Fruit fly (Drosophila melanogaster): ENCODE results near the gene Task7.

The Task7 gene

dm6 chr3R:9418373-9419299 is 6.5 kb upstream of the Task7 start (continued):
- TF ChIP-seq CG1647 (GFP tag; optimal IDR thresholded peaks at IDR 0.05) = no peak

- TF ChIP-seq mirr (GFP tag; optimal IDR thresholded peaks at IDR 0.05) (peak; percentile 35), CG11398 (GFP tag; optimal IDR thresholded peaks at IDR 0.05) (no peak), sug (tag; optimal IDR thresholded peaks at IDR 0.05) (peak; percentile 51), usp (GFP tag; optimal IDR thresholded peaks at IDR 0.05) (no peak), lmd (GFP tag; IDR thresholded peaks at IDR 0.05) (no peak), tll (GFP tag; optimal IDR thresholded peaks at IDR 0.05) (no peak), CG32532 (GFP tag; IDR thresholded peaks at IDR 0.05) (no peak), cas (GFP tag; IDR thresholded peaks at IDR 0.05) (no peak), Fer3 (tag; optimal IDR thresholded peaks at IDR 0.05) (peak; percentile 27), CG11093 (GFP tag; IDR thresholded peaks at IDR 0.05) (no peak), nerfin-1 (tag; optimal IDR thresholded peaks at IDR 0.05) (peak; percentile 98), tna (GFP tag; IDR thresholded peaks at IDR 0.05; ENCODE audit: partially characterized antibody) (no peak), PHDP (tag; optimal IDR thresholded peaks at IDR 0.05) (no peak), CG16815 (GFP tag; optimal IDR thresholded peaks at IDR 0.05) (no peak), ewg (GFP tag; optimal IDR thresholded peaks at IDR 0.05) (no peak), gsb-n (tag; optimal IDR thresholded peaks at IDR 0.05) (no peak), zfh2 (GFP tag; optimal IDR thresholded peaks at IDR 0.05) (peak; percentile 24), scrt (GFP tag; optimal IDR thresholded peaks at IDR 0.05) (peak; percentile 44), CG8924 (tag; optimal IDR thresholded peaks at IDR 0.05) (peak; percentile 61), cg (GFP tag; optimal IDR thresholded peaks at IDR 0.05) (peak; percentile 83), CG17361 (GFP tag; IDR thresholded peaks at IDR 0.05) (no peak), CG10366 (GFP tag; IDR thresholded peaks at IDR 0.05) (no peak), CG11504 (tag; optimal IDR thresholded peaks at IDR 0.05) (no peak), CG3838 (GFP tag; optimal IDR thresholded peaks at IDR 0.05) (no peak), CG8089 (GFP tag; optimal IDR thresholded peaks at IDR 0.05) (no peak), her (GFP tag; optimal IDR thresholded peaks at IDR 0.05) (peak; percentile 42), CG15269 (tag; optimal IDR thresholded peaks at IDR 0.05) (peak; percentile 22), crol (GFP tag; IDR thresholded peaks at IDR 0.05) (no peak), wek (GFP tag; optimal IDR thresholded peaks at IDR 0.05) (peak; percentile 3), CG3281 (GFP tag; optimal IDR thresholded peaks at IDR 0.05) (peak; percentile 31), br (optimal IDR thresholded peaks at IDR 0.05) (no peak), CG34376 (GFP tag; optimal IDR thresholded peaks at IDR 0.05) (peak; percentile 86), CG12659 (GFP tag; optimal IDR thresholded peaks at IDR 0.05) (peak; percentile 12), unpg (GFP tag; optimal IDR thresholded peaks at IDR 0.05) (peak; percentile 16), lbe (GFP tag; optimal IDR thresholded peaks at IDR 0.05) (peak; percentile 7), p53 (GFP tag; optimal IDR thresholded peaks at IDR 0.05) (no peak), tup (GFP tag; optimal IDR thresholded peaks at IDR 0.05) (no peak), cato (GFP tag; optimal IDR thresholded peaks at IDR 0.05; ENCODE audit: borderline replicate concordance) (no peak), sens (GFP tag) (peak; percentile 86), Hr51 (GFP tag; optimal IDR thresholded peaks at IDR 0.05) (peak in 1 of 2 experiments; percentile 0), amos (GFP tag; IDR thresholded peaks at IDR 0.05; ENCODE audit: partially characterized antibody) (no peak), NfI (GFP tag; optimal IDR thresholded peaks at IDR 0.05) (peak; percentile 50), Deaf1 (tag; optimal IDR thresholded peaks at IDR 0.05) (peak; percentile 97), Nf-YC (tag; optimal IDR thresholded peaks at IDR 0.05) (peak; percentile 26)
These were observed 5.7 kb upstream of the Task7 start, which contains the start of gene ps for dm6 chr3R:9417577-9418334. Gene ps (plus strand): TSS chr3R:9417940.

All from whole organism, embryonic.